Fruit fly (Drosophila melanogaster) whole organism, embryonic: Measurements from ENCODE around the gene cno.

Experiments used
- B-H2 ChIP-seq: fragments of 200-800 bp; sonication (Bioruptor generic); optimal IDR thresholded peaks from 2 replicates; lab custom pipeline; 2018; ENCODE audit warnings: missing biosample characterization, mild to moderate bottlenecking, missing genetic modification characterization
- CG10147 ChIP-seq: fragments of 200-800 bp; sonication (Bioruptor generic); optimal IDR thresholded peaks from 2 replicates; lab custom pipeline; 2019; ENCODE audit warnings: missing biosample characterization, mild to moderate bottlenecking, missing genetic modification characterization, moderate library complexity
- CG10274 ChIP-seq: fragments of 200-800 bp; sonication (Bioruptor generic); optimal IDR thresholded peaks from 3 replicates; lab custom pipeline; 2017; ENCODE audit warnings: missing biosample characterization, mild to moderate bottlenecking, missing genetic modification characterization
- CG10431 ChIP-seq: fragments of 200-800 bp; sonication (Bioruptor generic); optimal IDR thresholded peaks from 3 replicates; lab custom pipeline; 2018; ENCODE audit warnings: missing biosample characterization, mild to moderate bottlenecking, missing genetic modification characterization
- CG10959 ChIP-seq: fragments of 200-800 bp; sonication (Bioruptor generic); IDR thresholded peaks from 2 replicates; pipeline ENCODE4 v1.3.6; 2022; ENCODE audit warnings: missing biosample characterization, missing genetic modification characterization
- CG11085 ChIP-seq: fragments of 200-800 bp; sonication (Bioruptor generic); IDR thresholded peaks from 2 replicates; pipeline ENCODE4 v1.3.6; 2022; ENCODE audit warnings: missing biosample characterization, missing genetic modification characterization
- CG11504 ChIP-seq: fragments of 200-800 bp; sonication (Bioruptor generic); optimal IDR thresholded peaks from 3 replicates; lab custom pipeline; 2019; ENCODE audit warnings: missing biosample characterization, mild to moderate bottlenecking, missing genetic modification characterization, moderate library complexity
- CG12071 ChIP-seq: fragments of 200-800 bp; sonication (Bioruptor generic); optimal IDR thresholded peaks from 3 replicates; lab custom pipeline; 2018; ENCODE audit warnings: missing biosample characterization, mild to moderate bottlenecking, missing genetic modification characterization
- CG14860 ChIP-seq: fragments of 200-800 bp; sonication (Bioruptor generic); IDR thresholded peaks from 3 replicates; pipeline ENCODE4 v1.3.6; 2022; ENCODE audit warnings: missing biosample characterization, missing genetic modification characterization; ENCODE audit not compliant: partially characterized antibody
- CG15073 ChIP-seq: fragments of 200-800 bp; sonication (Bioruptor generic); optimal IDR thresholded peaks from 2 replicates; lab custom pipeline; 2016; ENCODE audit warnings: missing biosample characterization, missing genetic modification characterization
- CG17385 ChIP-seq: fragments of 200-800 bp; sonication (Bioruptor generic); optimal IDR thresholded peaks from 3 replicates; lab custom pipeline; 2018; ENCODE audit warnings: missing biosample characterization, mild to moderate bottlenecking, missing genetic modification characterization
- CG17912 ChIP-seq: fragments of 200-800 bp; sonication (Bioruptor generic); optimal IDR thresholded peaks from 2 replicates; lab custom pipeline; 2018; ENCODE audit warnings: missing biosample characterization, mild to moderate bottlenecking, missing genetic modification characterization
- CG1792 ChIP-seq: fragments of 200-800 bp; sonication (Bioruptor generic); optimal IDR thresholded peaks from 2 replicates; lab custom pipeline; 2016; ENCODE audit warnings: missing biosample characterization, missing genetic modification characterization
- CG18476 ChIP-seq: fragments of 200-800 bp; sonication (Bioruptor generic); optimal IDR thresholded peaks from 2 replicates; lab custom pipeline; 2016; ENCODE audit warnings: missing biosample characterization, mild to moderate bottlenecking, missing genetic modification characterization
- CG18619 ChIP-seq: fragments of 200-800 bp; sonication (Bioruptor generic); optimal IDR thresholded peaks from 3 replicates; lab custom pipeline; 2017; ENCODE audit warnings: missing biosample characterization, mild to moderate bottlenecking, missing genetic modification characterization
- CG2199 ChIP-seq: fragments of 200-800 bp; sonication (Bioruptor generic); IDR thresholded peaks from 3 replicates; pipeline ENCODE4 v1.3.6; 2022; ENCODE audit warnings: missing biosample characterization, missing genetic modification characterization
- CG32772 ChIP-seq: fragments of 200-800 bp; sonication (Bioruptor generic); IDR thresholded peaks from 2 replicates; pipeline ENCODE4 v1.3.6; 2022; ENCODE audit warnings: missing biosample characterization, missing genetic modification characterization
- CG4730 ChIP-seq: fragments of 200-800 bp; sonication (Bioruptor generic); IDR thresholded peaks from 2 replicates; pipeline ENCODE4 v1.3.6; 2022; ENCODE audit warnings: missing biosample characterization, missing genetic modification characterization
- CG4854 ChIP-seq: fragments of 200-800 bp; sonication (Bioruptor generic); optimal IDR thresholded peaks from 2 replicates; lab custom pipeline; 2016; ENCODE audit warnings: missing biosample characterization, missing genetic modification characterization, inconsistent platforms
- CG5180 ChIP-seq: fragments of 200-800 bp; sonication (Bioruptor generic); optimal IDR thresholded peaks from 3 replicates; lab custom pipeline; 2017; ENCODE audit warnings: missing biosample characterization, missing genetic modification characterization, mild to moderate bottlenecking, moderate library complexity, missing genetic modification reagents
- CG8089 ChIP-seq: fragments of 200-800 bp; sonication (Bioruptor generic); optimal IDR thresholded peaks from 3 replicates; lab custom pipeline; 2016; ENCODE audit warnings: missing biosample characterization, missing genetic modification characterization
- CG9797 ChIP-seq: fragments of 200-800 bp; sonication (Bioruptor generic); optimal IDR thresholded peaks from 3 replicates; lab custom pipeline; 2018; ENCODE audit warnings: missing biosample characterization, mild to moderate bottlenecking, missing genetic modification characterization
- Ets65A ChIP-seq: fragments of 200-800 bp; sonication (Bioruptor generic); peaks from one replicate; lab custom pipeline; 2016; ENCODE audit warnings: missing biosample characterization, missing genetic modification characterization
- Hr51 ChIP-seq, 2 experiments: fragments of 200-800 bp; sonication (Bioruptor generic); optimal IDR thresholded peaks; 2 replicates in 1 of 2; 3 replicates in 1 of 2; lab custom pipeline; 2016 to 2018; ENCODE audit warnings: missing biosample characterization in 2 of 2, missing genetic modification characterization in 2 of 2, mild to moderate bottlenecking in 1 of 2, moderate library complexity in 1 of 2
- Myb ChIP-seq: fragments of 200-800 bp; sonication (Bioruptor generic); optimal IDR thresholded peaks from 2 replicates; lab custom pipeline; 2016; ENCODE audit warnings: missing biosample characterization, missing genetic modification characterization
- NC2α ChIP-seq: fragments of 200-800 bp; sonication (Bioruptor generic); optimal IDR thresholded peaks from 2 replicates; lab custom pipeline; 2016; ENCODE audit warnings: missing biosample characterization, missing genetic modification characterization
- Xrp1 ChIP-seq: fragments of 200-800 bp; sonication (Bioruptor generic); IDR thresholded peaks from 2 replicates; pipeline ENCODE4 v1.3.6; 2022; ENCODE audit warnings: missing biosample characterization, missing genetic modification characterization
- ac ChIP-seq: fragments of 200-800 bp; sonication (Bioruptor generic); optimal IDR thresholded peaks from 3 replicates; lab custom pipeline; 2017; ENCODE audit warnings: missing biosample characterization, mild to moderate bottlenecking, missing genetic modification characterization
- ara ChIP-seq: fragments of 200-800 bp; sonication (Bioruptor generic); IDR thresholded peaks from 2 replicates; pipeline ENCODE4 v1.3.6; 2022; ENCODE audit warnings: missing biosample characterization, missing genetic modification characterization
- bsh ChIP-seq, 2 experiments: fragments of 200-800 bp; sonication (Bioruptor generic); optimal IDR thresholded peaks; 2 replicates each; lab custom pipeline; 2017 to 2018; ENCODE audit warnings: mild to moderate bottlenecking in 2 of 2, missing biosample characterization in 2 of 2, missing genetic modification characterization in 2 of 2, moderate library complexity in 1 of 2
- caup ChIP-seq: fragments of 200-800 bp; sonication (Bioruptor generic); optimal IDR thresholded peaks from 3 replicates; lab custom pipeline; 2017; ENCODE audit warnings: missing biosample characterization, mild to moderate bottlenecking, missing genetic modification characterization, moderate library complexity; ENCODE audit not compliant: severe bottlenecking
- cwo ChIP-seq: fragments of 200-800 bp; sonication (Bioruptor generic); optimal IDR thresholded peaks from 3 replicates; lab custom pipeline; 2017; ENCODE audit warnings: missing biosample characterization, missing genetic modification characterization, mild to moderate bottlenecking, moderate library complexity, missing genetic modification reagents
- ewg ChIP-seq: fragments of 200-800 bp; sonication (Bioruptor generic); optimal IDR thresholded peaks from 3 replicates; lab custom pipeline; 2017; ENCODE audit warnings: mild to moderate bottlenecking, missing biosample characterization, missing genetic modification reagents, missing genetic modification characterization
- fd102C ChIP-seq: fragments of 200-800 bp; sonication (Bioruptor generic); optimal IDR thresholded peaks from 2 replicates; lab custom pipeline; 2018; ENCODE audit warnings: missing biosample characterization, mild to moderate bottlenecking, missing genetic modification characterization, moderate library complexity
- gce ChIP-seq: fragments of 200-800 bp; sonication (Bioruptor generic); IDR thresholded peaks from 3 replicates; pipeline ENCODE4 v1.3.6; 2022; ENCODE audit warnings: missing biosample characterization, missing genetic modification characterization
- ham ChIP-seq: fragments of 200-800 bp; sonication (Bioruptor generic); IDR thresholded peaks from 2 replicates; pipeline ENCODE4 v1.3.6; 2022; ENCODE audit warnings: missing biosample characterization, missing genetic modification characterization
- lmd ChIP-seq: fragments of 200-800 bp; sonication (Bioruptor generic); IDR thresholded peaks from 2 replicates; pipeline ENCODE4 v1.3.6; 2022; ENCODE audit warnings: missing biosample characterization, missing genetic modification characterization
- lola ChIP-seq, 3 experiments: fragments of >200 bp in 2 of 3; fragments of 200-800 bp in 1 of 3; sonication (Bioruptor generic) in 1 of 3; optimal IDR thresholded peaks; 2 replicates each; lab custom pipeline; 2017 to 2019; ENCODE audit warnings: missing biosample characterization in 3 of 3, missing genetic modification characterization in 3 of 3, mild to moderate bottlenecking in 1 of 3, moderate library complexity in 1 of 3
- odd ChIP-seq: fragments of 200-800 bp; sonication (Bioruptor generic); optimal IDR thresholded peaks from 2 replicates; lab custom pipeline; 2017; ENCODE audit warnings: missing biosample characterization, mild to moderate bottlenecking, missing genetic modification characterization
- pan ChIP-seq, 4 experiments: fragments of >200 bp in 3 of 4; fragments of 200-800 bp in 1 of 4; sonication (Bioruptor generic) in 1 of 4; optimal IDR thresholded peaks in 3 of 4; IDR thresholded peaks in 1 of 4; 2 replicates each; pipeline versions ENCODE4 v1.3.6 to Lab custom; 2017 to 2022; ENCODE audit warnings: missing biosample characterization in 2 of 4, missing genetic modification characterization in 2 of 4, mixed read lengths in 1 of 4
- psq ChIP-seq: fragments of 200-800 bp; sonication (Bioruptor generic); optimal IDR thresholded peaks from 2 replicates; lab custom pipeline; 2017; ENCODE audit warnings: missing biosample characterization, missing genetic modification characterization
- repo ChIP-seq: fragments of 200-800 bp; sonication (Bioruptor generic); optimal IDR thresholded peaks from 2 replicates; lab custom pipeline; 2016; ENCODE audit warnings: missing biosample characterization, missing genetic modification characterization
- salm ChIP-seq: fragments of 200-800 bp; sonication (Bioruptor generic); optimal IDR thresholded peaks from 2 replicates; lab custom pipeline; 2018; ENCODE audit warnings: missing biosample characterization, mild to moderate bottlenecking, missing genetic modification characterization
- scrt ChIP-seq: fragments of 200-800 bp; sonication (Bioruptor generic); optimal IDR thresholded peaks from 2 replicates; lab custom pipeline; 2018; ENCODE audit warnings: missing biosample characterization, mild to moderate bottlenecking, missing genetic modification characterization, moderate library complexity
- sens-2 ChIP-seq: fragments of 200-800 bp; sonication (Bioruptor generic); IDR thresholded peaks from 2 replicates; pipeline ENCODE4 v1.3.6; 2022; ENCODE audit warnings: missing biosample characterization, missing genetic modification characterization
- sisA ChIP-seq: fragments of 200-800 bp; sonication (Bioruptor generic); IDR thresholded peaks from 2 replicates; pipeline ENCODE4 v1.3.6; 2022; ENCODE audit warnings: missing biosample characterization, missing genetic modification characterization
- slou ChIP-seq: fragments of 200-800 bp; sonication (Bioruptor generic); optimal IDR thresholded peaks from 3 replicates; lab custom pipeline; 2016; ENCODE audit warnings: missing biosample characterization, missing genetic modification characterization
- tin ChIP-seq: fragments of 200-800 bp; sonication (Bioruptor generic); optimal IDR thresholded peaks from 3 replicates; lab custom pipeline; 2016; ENCODE audit warnings: missing biosample characterization, missing genetic modification characterization

cno gene

DNA sequence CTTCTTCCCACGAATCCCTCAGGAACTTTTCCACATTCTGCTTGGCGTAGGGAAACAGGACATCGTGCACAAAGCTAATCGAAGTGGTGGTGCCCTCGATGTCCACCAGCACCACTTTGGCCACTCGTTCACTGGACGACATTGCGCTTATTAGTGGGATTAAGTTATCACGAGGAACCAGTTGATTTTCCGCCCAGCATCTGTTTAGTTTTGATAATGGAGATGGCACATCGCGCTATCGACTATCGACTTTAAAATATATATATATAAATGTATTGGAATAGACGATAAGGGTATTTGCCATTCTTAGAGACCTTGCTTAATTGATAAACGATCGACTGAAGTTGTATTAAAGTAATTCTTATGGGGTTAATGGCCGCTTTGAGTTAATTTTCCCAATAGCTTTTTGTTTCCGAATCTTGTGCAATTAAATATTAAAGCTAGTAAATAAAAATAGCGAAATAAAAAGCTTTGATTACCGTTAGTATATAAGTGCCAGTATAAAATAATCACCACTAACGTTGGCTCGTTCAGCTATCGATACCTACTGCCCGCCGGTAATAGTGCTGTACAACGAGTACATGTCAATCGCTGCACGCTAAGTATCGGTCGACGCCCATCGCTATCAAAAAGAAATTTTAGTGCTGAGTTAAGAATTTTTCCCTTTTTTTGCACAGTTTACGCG is 39.3 kb upstream of the cno start, which contains the start of the genes Enoph and Hph (continued):
- peak; percentile 73 for TF ChIP-seq CG11504 (tag; lab: Kevin White, UChicago)
- no peak for TF ChIP-seq CG2199
- peak; percentile 57 for TF ChIP-seq B-H2
- peak; percentile 35 for TF ChIP-seq CG9797 (GFP tag; lab: Kevin White, UChicago)
- TF ChIP-seq CG10959: no peak
- no peak for TF ChIP-seq CG12071 (GFP tag; lab: Kevin White, UChicago)
- no peak; the same call in 1 of the 2 replicates for TF ChIP-seq CG11085
- TF ChIP-seq tin (GFP tag; lab: Kevin White, UChicago): peak; percentile 69
- TF ChIP-seq CG8089 (GFP tag; lab: Kevin White, UChicago): no peak
- TF ChIP-seq repo (GFP tag; lab: Kevin White, UChicago): peak; percentile 22
- TF ChIP-seq CG10274: peak; percentile 46
- no peak for TF ChIP-seq odd
- peak; percentile 54 for TF ChIP-seq slou (GFP tag; lab: Kevin White, UChicago)
- no peak for TF ChIP-seq psq
- no peak for TF ChIP-seq NC2α (GFP tag; lab: Kevin White, UChicago)
- no peak for TF ChIP-seq CG15073 (GFP tag; lab: Kevin White, UChicago)
- peak; percentile 46; the same call in 1 of the 2 replicates for TF ChIP-seq Xrp1 (GFP tag; lab: Robert Waterston, UW)
- TF ChIP-seq sens-2 (GFP tag; lab: Robert Waterston, UW): no peak
- no peak for TF ChIP-seq CG17912 (GFP tag; lab: Kevin White, UChicago)
- peak; percentile 41 for TF ChIP-seq sisA (GFP tag; lab: Robert Waterston, UW)
- peak; percentile 96 for TF ChIP-seq Myb (GFP tag; lab: Kevin White, UChicago)
- TF ChIP-seq caup (GFP tag; lab: Kevin White, UChicago): peak; percentile 48
- TF ChIP-seq CG18476: peak; percentile 24
- TF ChIP-seq Hr51 (GFP tag; optimal IDR thresholded peaks at IDR 0.05; lab: Kevin White, UChicago): peak; percentile 40 to 57
- TF ChIP-seq bsh (GFP tag; optimal IDR thresholded peaks at IDR 0.05; lab: Kevin White, UChicago): peak in 1 of 2 experiments; percentile 39
- TF ChIP-seq CG10431 (GFP tag; lab: Kevin White, UChicago): no peak
- peak; percentile 31 for TF ChIP-seq ewg (GFP tag; lab: Kevin White, UChicago)
- no peak for TF ChIP-seq CG4854
- peak; percentile 30 for TF ChIP-seq CG5180 (GFP tag; lab: Kevin White, UChicago)
- no peak for TF ChIP-seq CG4730
- peak; percentile 46 for TF ChIP-seq CG17385 (GFP tag; lab: Kevin White, UChicago)
- TF ChIP-seq CG14860 (GFP tag; lab: Robert Waterston, UW): peak; percentile 75; the same call in 2 of the 3 replicates
- TF ChIP-seq pan (optimal IDR thresholded peaks at IDR 0.05; lab: Kevin White, UChicago): no peak
- peak in 1 of 2 experiments; percentile 42 for TF ChIP-seq pan (GFP tag; optimal IDR thresholded peaks at IDR 0.05 in 1 of 2, IDR thresholded peaks at IDR 0.05 in 1 of 2)
- peak; percentile 27; the same call in 1 of the 2 replicates for TF ChIP-seq CG32772
- no peak for TF ChIP-seq ac (GFP tag; lab: Kevin White, UChicago)
- peak; percentile 64 for TF ChIP-seq CG18619 (GFP tag; lab: Kevin White, UChicago)
- TF ChIP-seq CG1792 (GFP tag; lab: Kevin White, UChicago): peak; percentile 42
- TF ChIP-seq lola (GFP tag; optimal IDR thresholded peaks at IDR 0.05; lab: Kevin White, UChicago): peak in 1 of 3 experiments; percentile 52
- TF ChIP-seq ham (GFP tag; lab: Robert Waterston, UW): no peak
- no peak for TF ChIP-seq fd102C
- peak; percentile 95 for TF ChIP-seq Ets65A (GFP tag; lab: Kevin White, UChicago)
- TF ChIP-seq salm (tag; lab: Kevin White, UChicago): no peak
- TF ChIP-seq ara (GFP tag; lab: Robert Waterston, UW): no peak
- TF ChIP-seq CG10147 (GFP tag; lab: Kevin White, UChicago): peak; percentile 79
- TF ChIP-seq cwo: peak; percentile 52
- peak; percentile 64 for TF ChIP-seq scrt (GFP tag; lab: Kevin White, UChicago)
- TF ChIP-seq lmd: peak; percentile 67
- TF ChIP-seq gce: 0 out of 3 replicates have a peak, but pooled peaks have one; percentile 41
